Worm (Caenorhabditis elegans) whole organism, L3 larva: ENCODE data around the gene eat-4.

Experiments used
- R02D3.7 ChIP-seq: fragments of 150-350 bp; optimal IDR thresholded peaks from 2 replicates; lab custom pipeline; 2014; ENCODE audit warnings: missing biosample characterization, missing genetic modification characterization
- ZK546.5 ChIP-seq: sonication (generic microtip); optimal IDR thresholded peaks from 2 replicates; lab custom pipeline; 2017; ENCODE audit warnings: missing biosample characterization, missing genetic modification characterization
- aly-2 ChIP-seq: fragments of 150-350 bp; optimal IDR thresholded peaks from 2 replicates; lab custom pipeline; 2014; ENCODE audit warnings: missing biosample characterization, missing genetic modification characterization
- ama-1 ChIP-seq: fragments of 150-350 bp; optimal IDR thresholded peaks from 2 replicates; lab custom pipeline; 2018
- ceh-16 ChIP-seq: sonication (generic microtip); optimal IDR thresholded peaks from 2 replicates; lab custom pipeline; 2017; ENCODE audit warnings: missing biosample characterization, missing genetic modification characterization
- ceh-82 ChIP-seq: fragments of 150-350 bp; optimal IDR thresholded peaks from 2 replicates; lab custom pipeline; 2014; ENCODE audit warnings: missing biosample characterization, missing genetic modification characterization
- ceh-9 ChIP-seq: sonication (generic microtip); optimal IDR thresholded peaks from 2 replicates; lab custom pipeline; 2018; ENCODE audit warnings: missing biosample characterization, missing genetic modification characterization
- daf-12 ChIP-seq: fragments of 150-350 bp; optimal IDR thresholded peaks from 2 replicates; lab custom pipeline; 2014; ENCODE audit warnings: missing biosample characterization, missing genetic modification reagents, missing genetic modification characterization
- egl-5 ChIP-seq: fragments of 150-350 bp; optimal IDR thresholded peaks from 2 replicates; lab custom pipeline; 2017; ENCODE audit warnings: missing biosample characterization, missing genetic modification reagents, missing genetic modification characterization, inconsistent platforms
- elt-2 ChIP-seq: sonication (generic microtip); optimal IDR thresholded peaks from 2 replicates; lab custom pipeline; 2016; ENCODE audit warnings: missing genetic modification reagents, mild to moderate bottlenecking, missing genetic modification characterization, missing compliant biosample characterization
- elt-3 ChIP-seq, 3 experiments: fragments of 150-350 bp in 1 of 3; sonication (generic microtip) in 2 of 3; optimal IDR thresholded peaks; 2 replicates in 2 of 3; 4 replicates in 1 of 3; lab custom pipeline; 2014 to 2017; ENCODE audit warnings: missing biosample characterization in 3 of 3, missing genetic modification characterization in 3 of 3
- fkh-10 ChIP-seq: sonication (generic microtip); optimal IDR thresholded peaks from 2 replicates; lab custom pipeline; 2017; ENCODE audit warnings: missing biosample characterization, missing genetic modification reagents, missing genetic modification characterization
- fkh-2 ChIP-seq: fragments of 150-350 bp; optimal IDR thresholded peaks from 2 replicates; lab custom pipeline; 2014; ENCODE audit warnings: missing biosample characterization, missing genetic modification reagents, missing genetic modification characterization
- fos-1 ChIP-seq: fragments of 150-350 bp; optimal IDR thresholded peaks from 2 replicates; lab custom pipeline; 2014; ENCODE audit warnings: missing biosample characterization, missing genetic modification characterization
- hmg-11 ChIP-seq: sonication (generic microtip); optimal IDR thresholded peaks from 2 replicates; lab custom pipeline; 2016; ENCODE audit warnings: missing genetic modification characterization, missing compliant biosample characterization
- jun-1 ChIP-seq: fragments of 150-350 bp; optimal IDR thresholded peaks from 2 replicates; lab custom pipeline; 2014; ENCODE audit warnings: missing biosample characterization, missing genetic modification reagents, missing genetic modification characterization
- lin-39 ChIP-seq: fragments of 150-350 bp; optimal IDR thresholded peaks from 2 replicates; lab custom pipeline; 2018; ENCODE audit warnings: missing biosample characterization, missing genetic modification reagents, missing genetic modification characterization
- lsy-12 ChIP-seq: sonication (generic microtip); optimal IDR thresholded peaks from 2 replicates; lab custom pipeline; 2016; ENCODE audit warnings: mild to moderate bottlenecking, missing genetic modification characterization, missing compliant biosample characterization
- mdl-1 ChIP-seq: fragments of 150-350 bp; optimal IDR thresholded peaks from 2 replicates; lab custom pipeline; 2014; ENCODE audit warnings: missing biosample characterization, missing genetic modification characterization
- mml-1 ChIP-seq: fragments of 150-350 bp; sonication (generic microtip); optimal IDR thresholded peaks from 3 replicates; lab custom pipeline; 2014; ENCODE audit warnings: missing biosample characterization, missing genetic modification characterization
- nfya-1 ChIP-seq: sonication (generic microtip); optimal IDR thresholded peaks from 2 replicates; lab custom pipeline; 2017; ENCODE audit warnings: missing genetic modification characterization, mild to moderate bottlenecking, missing compliant biosample characterization, antibody characterized with exemption, moderate library complexity; ENCODE audit not compliant: insufficient read depth
- nhr-11 ChIP-seq: fragments of 150-350 bp; optimal IDR thresholded peaks from 2 replicates; lab custom pipeline; 2014; ENCODE audit warnings: missing biosample characterization, missing genetic modification characterization
- nhr-12 ChIP-seq: fragments of 150-350 bp; optimal IDR thresholded peaks from 2 replicates; lab custom pipeline; 2014; ENCODE audit warnings: missing biosample characterization, missing genetic modification characterization
- nhr-237 ChIP-seq: fragments of 150-350 bp; optimal IDR thresholded peaks from 2 replicates; lab custom pipeline; 2014; ENCODE audit warnings: missing biosample characterization, missing genetic modification characterization
- nhr-25 ChIP-seq: sonication (generic microtip); optimal IDR thresholded peaks from 2 replicates; lab custom pipeline; 2017; ENCODE audit warnings: missing biosample characterization, missing genetic modification characterization
- nhr-28 ChIP-seq: fragments of 150-350 bp; optimal IDR thresholded peaks from 2 replicates; lab custom pipeline; 2014; ENCODE audit warnings: missing biosample characterization, missing genetic modification characterization
- nhr-76 ChIP-seq: fragments of 150-350 bp; sonication (generic microtip); optimal IDR thresholded peaks from 5 replicates; lab custom pipeline; 2014; ENCODE audit warnings: missing biosample characterization, missing genetic modification characterization
- pha-4 ChIP-seq: fragments of 150-350 bp; optimal IDR thresholded peaks from 2 replicates; lab custom pipeline; 2014; ENCODE audit warnings: missing biosample characterization, missing genetic modification reagents, missing genetic modification characterization
- pqm-1 ChIP-seq: fragments of 150-350 bp; optimal IDR thresholded peaks from 2 replicates; lab custom pipeline; 2017; ENCODE audit warnings: missing biosample characterization, missing genetic modification characterization, inconsistent platforms
- snpc-4 ChIP-seq: fragments of 150-350 bp; optimal IDR thresholded peaks from 2 replicates; lab custom pipeline; 2014; ENCODE audit warnings: missing biosample characterization, missing genetic modification characterization
- tbx-2 ChIP-seq: sonication (generic microtip); optimal IDR thresholded peaks from 2 replicates; lab custom pipeline; 2016; ENCODE audit warnings: mild to moderate bottlenecking, missing genetic modification characterization, missing compliant biosample characterization
- unc-39 ChIP-seq: sonication (generic microtip); optimal IDR thresholded peaks from 4 replicates; lab custom pipeline; 2017; ENCODE audit warnings: missing biosample characterization, missing genetic modification characterization
- unc-62 ChIP-seq: fragments of 150-350 bp; sonication (generic microtip); optimal IDR thresholded peaks from 4 replicates; lab custom pipeline; 2014; ENCODE audit warnings: missing biosample characterization, missing genetic modification reagents, missing genetic modification characterization
- zag-1 ChIP-seq: fragments of 150-350 bp; optimal IDR thresholded peaks from 2 replicates; lab custom pipeline; 2014; ENCODE audit warnings: missing biosample characterization, missing genetic modification characterization
- ztf-4 ChIP-seq: fragments of 150-350 bp; optimal IDR thresholded peaks from 2 replicates; lab custom pipeline; 2014; ENCODE audit warnings: missing biosample characterization, missing genetic modification characterization

eat-4 gene

ce11 chrIII:9149132-9149531, 12.4 kb downstream of the eat-4 start:
- TF ChIP-seq mdl-1 (tag; lab: Kevin White, UChicago) (no peak), elt-3 (tag; optimal IDR thresholded peaks at IDR 0.05; lab: Kevin White, UChicago) (no peak), ZK546.5 (tag; lab: Kevin White, UChicago) (no peak), ama-1 (lab: Kevin White, UChicago) (no peak), lsy-12 (no peak), unc-39 (no peak), mml-1 (tag; lab: Kevin White, UChicago) (no peak), tbx-2 (tag; lab: Kevin White, UChicago) (no peak), daf-12 (tag; lab: Kevin White, UChicago) (no peak), fos-1 (no peak), lin-39 (tag; lab: Kevin White, UChicago) (no peak), nfya-1 (tag; lab: Kevin White, UChicago) (no peak), pqm-1 (no peak), nhr-28 (no peak), nhr-76 (tag; lab: Kevin White, UChicago) (no peak)
- TF ChIP-seq, all 47 proteins: peak for 0

ce11 chrIII:9151782-9152181, 15.1 kb downstream of the eat-4 start:
- TF ChIP-seq jun-1 (tag; lab: Kevin White, UChicago) (no peak), R02D3.7 (tag; lab: Kevin White, UChicago) (no peak), pha-4 (tag; lab: Kevin White, UChicago) (no peak), lin-39 (tag; lab: Kevin White, UChicago) (no peak), tbx-2 (tag; lab: Kevin White, UChicago) (no peak), zag-1 (no peak), nfya-1 (tag; lab: Kevin White, UChicago) (peak; percentile 52)

- TF ChIP-seq egl-5 (tag; lab: Kevin White, UChicago) (no peak), ZK546.5 (tag; lab: Kevin White, UChicago) (no peak), ceh-16 (tag; lab: Kevin White, UChicago) (no peak), mml-1 (tag; lab: Kevin White, UChicago) (no peak), ztf-4 (tag; lab: Kevin White, UChicago) (no peak), unc-39 (no peak), unc-62 (GFP tag; lab: Kevin White, UChicago) (no peak), ceh-9 (no peak), nhr-76 (tag; lab: Kevin White, UChicago) (no peak), fkh-2 (tag; lab: Kevin White, UChicago) (no peak), tbx-2 (tag; lab: Kevin White, UChicago) (no peak)
Observed at ce11 chrIII:9152950-9153349, 16.3 kb downstream of the eat-4 start.

- TF ChIP-seq elt-2 (no peak), unc-39 (no peak)
Observed at ce11 chrIII:9153809-9154208, 17.1 kb downstream of the eat-4 start, which contains the start of gene nhl-1. Gene nhl-1 (minus strand): TSS chrIII:9153909.

- TF ChIP-seq ceh-82 (tag; lab: Kevin White, UChicago) (no peak), mml-1 (tag; lab: Kevin White, UChicago) (no peak), pha-4 (tag; lab: Kevin White, UChicago) (no peak), elt-3 (tag; optimal IDR thresholded peaks at IDR 0.05; lab: Kevin White, UChicago) (no peak), nhr-25 (tag; lab: Kevin White, UChicago) (no peak), fkh-10 (GFP tag; lab: Kevin White, UChicago) (no peak), jun-1 (tag; lab: Kevin White, UChicago) (no peak), fkh-2 (tag; lab: Kevin White, UChicago) (no peak), nhr-11 (no peak), unc-39 (no peak), pqm-1 (no peak), nhr-237 (tag; lab: Kevin White, UChicago) (no peak), snpc-4 (tag; lab: Kevin White, UChicago) (no peak), fos-1 (no peak), tbx-2 (tag; lab: Kevin White, UChicago) (no peak)
Observed at ce11 chrIII:9154766-9155165, 18.1 kb downstream of the eat-4 start, which contains the start of gene irld-34. Gene irld-34 (plus strand): TSS chrIII:9155066.

- TF ChIP-seq aly-2: no peak
- TF ChIP-seq mdl-1 (tag; lab: Kevin White, UChicago): no peak
- no peak for TF ChIP-seq nhr-25 (tag; lab: Kevin White, UChicago)
- no peak for TF ChIP-seq ceh-16 (tag; lab: Kevin White, UChicago)
- no peak for TF ChIP-seq ZK546.5 (tag; lab: Kevin White, UChicago)
- no peak for TF ChIP-seq hmg-11 (tag; lab: Kevin White, UChicago)
- TF ChIP-seq unc-39: no peak
- no peak for TF ChIP-seq nhr-11
- TF ChIP-seq nhr-12: no peak
Observed at ce11 chrIII:9161553-9161952, 24.9 kb downstream of the eat-4 start, which contains the start of gene ptr-9. Gene ptr-9 (minus strand): TSS chrIII:9161653.
